Worm (Caenorhabditis elegans): ENCODE results near the gene zig-6.

DNA sequence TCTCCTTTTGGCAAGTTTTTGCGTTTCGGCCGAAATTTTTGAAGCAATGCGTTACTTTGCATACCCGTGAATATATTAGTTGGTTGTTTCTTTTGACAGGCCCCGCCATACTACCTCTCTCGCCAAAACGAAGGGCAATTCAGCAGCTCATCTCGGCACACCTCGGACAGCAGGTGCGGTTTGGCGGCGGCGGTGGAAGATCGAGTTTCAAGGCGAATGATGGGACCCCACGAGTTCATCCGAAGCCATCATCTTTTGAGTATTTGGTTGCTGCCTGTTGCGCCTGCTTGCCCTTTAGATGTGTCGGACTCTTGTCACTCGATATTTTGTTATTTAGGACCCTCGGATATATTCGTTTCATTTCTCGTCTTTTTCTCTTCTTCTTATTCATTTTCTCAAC is 19.4 kb upstream of the zig-6 start:
- no peak for TF ChIP-seq hlh-30 (tag; optimal IDR thresholded peaks at IDR 0.05; ENCODE audit: insufficient read depth)
- TF ChIP-seq nhr-10 (tag; optimal IDR thresholded peaks at IDR 0.05) = no peak
